Fruit fly (Drosophila melanogaster): ENCODE data around the gene CG18170.

The CG18170 gene

dm6 chr3L:1639185-1639812 is 36.5 kb downstream of the CG18170 start, which contains the start of the genes Mettl2 and Bgb (continued):
- peak; percentile 80 for TF ChIP-seq CG4820 (GFP tag; optimal IDR thresholded peaks at IDR 0.05)
- no peak for TF ChIP-seq nau (GFP tag; optimal IDR thresholded peaks at IDR 0.05)
- TF ChIP-seq CG33557 (GFP tag; optimal IDR thresholded peaks at IDR 0.05) = peak; percentile 61
- TF ChIP-seq vnd (GFP tag; IDR thresholded peaks at IDR 0.05; ENCODE audit: partially characterized antibody) = peak; percentile 84
- peak; percentile 73 for TF ChIP-seq CG8944 (GFP tag; optimal IDR thresholded peaks at IDR 0.05)
- TF ChIP-seq cas (GFP tag; IDR thresholded peaks at IDR 0.05) = peak; percentile 75
- TF ChIP-seq CG1529 (GFP tag; optimal IDR thresholded peaks at IDR 0.05) = peak; percentile 6
- peak; percentile 91 for TF ChIP-seq CG9932 (GFP tag; IDR thresholded peaks at IDR 0.05)
- peak; percentile 81 for TF ChIP-seq vvl (GFP tag; IDR thresholded peaks at IDR 0.05)
- TF ChIP-seq fu2 (GFP tag; optimal IDR thresholded peaks at IDR 0.05) = peak; percentile 71
- peak; percentile 60 to 68 for TF ChIP-seq Hr51 (GFP tag; optimal IDR thresholded peaks at IDR 0.05)
- peak; percentile 52; the same call in 1 of the 3 replicates for TF ChIP-seq Optix (GFP tag; IDR thresholded peaks at IDR 0.05)
- peak; percentile 45 for TF ChIP-seq CG13894 (tag; optimal IDR thresholded peaks at IDR 0.05)
- TF ChIP-seq CG6854 (GFP tag; optimal IDR thresholded peaks at IDR 0.05) = no peak
- TF ChIP-seq Dp (GFP tag; optimal IDR thresholded peaks at IDR 0.05) = peak; percentile 62
- no peak for TF ChIP-seq pros (GFP tag; optimal IDR thresholded peaks at IDR 0.05)
- peak; percentile 61 for TF ChIP-seq CG9437 (GFP tag; optimal IDR thresholded peaks at IDR 0.05)
- peak; percentile 65 for TF ChIP-seq CG33213 (GFP tag; optimal IDR thresholded peaks at IDR 0.05)
- no peak for TF ChIP-seq D (optimal IDR thresholded peaks at IDR 0.05)
- peak; percentile 46 for TF ChIP-seq D (GFP tag; optimal IDR thresholded peaks at IDR 0.05)
- TF ChIP-seq Abd-B (GFP tag; optimal IDR thresholded peaks at IDR 0.05) = peak; percentile 86
- TF ChIP-seq so (GFP tag; IDR thresholded peaks at IDR 0.05) = no peak; the same call in 2 of the 3 replicates
- TF ChIP-seq CG11696 (GFP tag; IDR thresholded peaks at IDR 0.05) = 0 out of 2 replicates have a peak, but pooled peaks have one; percentile 29
- TF ChIP-seq pnt (GFP tag; optimal IDR thresholded peaks at IDR 0.05) = peak; percentile 90
- TF ChIP-seq abd-A (tag; optimal IDR thresholded peaks at IDR 0.05) = no peak
- TF ChIP-seq HHEX (GFP tag; optimal IDR thresholded peaks at IDR 0.05) = peak; percentile 32
- TF ChIP-seq CG9215 (GFP tag; IDR thresholded peaks at IDR 0.05) = peak; percentile 90
- peak; percentile 67 for TF ChIP-seq HmgZ (tag; optimal IDR thresholded peaks at IDR 0.05)
- peak; percentile 84 for TF ChIP-seq CG7839 (tag; optimal IDR thresholded peaks at IDR 0.05)
- peak; percentile 68 for TF ChIP-seq CG11247 (GFP tag; IDR thresholded peaks at IDR 0.05)
- TF ChIP-seq CG30431 (GFP tag; optimal IDR thresholded peaks at IDR 0.05) = peak; percentile 52
- peak; percentile 79 to 81 for TF ChIP-seq dpn (GFP tag; optimal IDR thresholded peaks at IDR 0.05)
- TF ChIP-seq sens (GFP tag) = peak; percentile 96
- peak; percentile 64 for TF ChIP-seq NFAT (GFP tag; IDR thresholded peaks at IDR 0.05)
- peak; percentile 67 for TF ChIP-seq ara (GFP tag; IDR thresholded peaks at IDR 0.05)
- TF ChIP-seq Drgx (GFP tag; IDR thresholded peaks at IDR 0.05) = peak; percentile 43; the same call in 1 of the 2 replicates
- peak; percentile 75 for TF ChIP-seq CG14014 (GFP tag; IDR thresholded peaks at IDR 0.05)
- TF ChIP-seq z (GFP tag; IDR thresholded peaks at IDR 0.05) = no peak
- peak; percentile 53 for TF ChIP-seq HmgD (GFP tag; optimal IDR thresholded peaks at IDR 0.05)
- peak; percentile 92 for TF ChIP-seq CG30403 (GFP tag; optimal IDR thresholded peaks at IDR 0.05)
- TF ChIP-seq nom (GFP tag; optimal IDR thresholded peaks at IDR 0.05) = peak; percentile 9
- TF ChIP-seq CG3281 (GFP tag; optimal IDR thresholded peaks at IDR 0.05) = peak; percentile 63
- TF ChIP-seq zfh1 (GFP tag; IDR thresholded peaks at IDR 0.05) = peak; percentile 84
- peak; percentile 67 for TF ChIP-seq CG10959 (GFP tag; IDR thresholded peaks at IDR 0.05)
- TF ChIP-seq eve (GFP tag; optimal IDR thresholded peaks at IDR 0.05) = no peak
- peak; percentile 61 for TF ChIP-seq Dek (tag; optimal IDR thresholded peaks at IDR 0.05)
- TF ChIP-seq crol (GFP tag; IDR thresholded peaks at IDR 0.05) = no peak
- TF ChIP-seq CG7271 (tag; optimal IDR thresholded peaks at IDR 0.05) = no peak
- peak; percentile 76 for TF ChIP-seq Xrp1 (GFP tag; IDR thresholded peaks at IDR 0.05)
- TF ChIP-seq Atf3 (GFP tag; optimal IDR thresholded peaks at IDR 0.05) = peak; percentile 71
- TF ChIP-seq CG3726 (GFP tag; IDR thresholded peaks at IDR 0.05) = peak; percentile 76; the same call in 2 of the 3 replicates

Data from whole organism, embryonic.